Worm (Caenorhabditis elegans) whole organism, L4 larva: ENCODE measurements around the gene fipr-13.

Experiments used
- F10B5.3 ChIP-seq: sonication (generic microtip); optimal IDR thresholded peaks from 2 replicates; lab custom pipeline; 2016; ENCODE audit warnings: mild to moderate bottlenecking, missing genetic modification characterization, missing compliant biosample characterization
- F37D6.2 ChIP-seq: sonication (generic microtip); optimal IDR thresholded peaks from 2 replicates; lab custom pipeline; 2016; ENCODE audit warnings: mild to moderate bottlenecking, missing genetic modification characterization, missing compliant biosample characterization
- F44E2.7 ChIP-seq: fragments of 200-800 bp; sonication (Bioruptor generic); IDR thresholded peaks from 2 replicates; pipeline ENCODE4 v2.1.2; 2022; ENCODE audit warnings: missing genetic modification characterization, missing compliant biosample characterization
- R02D3.7 ChIP-seq: fragments of 150-350 bp; sonication (generic microtip); optimal IDR thresholded peaks from 3 replicates; lab custom pipeline; 2014; ENCODE audit warnings: missing biosample characterization, missing genetic modification characterization
- T26A8.4 ChIP-seq: fragments of 200-800 bp; sonication (Bioruptor generic); IDR thresholded peaks from 2 replicates; pipeline ENCODE4 v1.3.6; 2022; ENCODE audit warnings: missing genetic modification characterization, missing compliant biosample characterization
- Y105C5A.15 ChIP-seq: fragments of 200-800 bp; sonication (Bioruptor generic); IDR thresholded peaks from 2 replicates; pipeline ENCODE4 v1.3.6; 2022; ENCODE audit warnings: missing genetic modification characterization, missing compliant biosample characterization
- Y5F2A.4 ChIP-seq: fragments of 200-800 bp; sonication (Bioruptor generic); optimal IDR thresholded peaks from 2 replicates; lab custom pipeline; 2018; ENCODE audit warnings: mild to moderate bottlenecking, missing genetic modification characterization, missing compliant biosample characterization
- Y75B8A.6 ChIP-seq: fragments of 200-800 bp; sonication (Bioruptor generic); IDR thresholded peaks from 2 replicates; pipeline ENCODE4 v1.3.6; 2022; ENCODE audit warnings: missing genetic modification reagents, missing genetic modification characterization, missing compliant biosample characterization
- ZK546.5 ChIP-seq, 2 experiments: sonication (generic microtip); optimal IDR thresholded peaks; 2 replicates each; lab custom pipeline; 2017; ENCODE audit warnings: missing biosample characterization in 2 of 2, missing genetic modification characterization in 2 of 2
- ama-1 ChIP-seq: fragments of 150-350 bp; optimal IDR thresholded peaks from 2 replicates; lab custom pipeline; 2014; ENCODE audit warnings: inconsistent platforms, mixed read lengths
- attf-4 ChIP-seq: sonication (generic microtip); optimal IDR thresholded peaks from 3 replicates; lab custom pipeline; 2017; ENCODE audit warnings: missing biosample characterization, missing genetic modification characterization
- ceh-28 ChIP-seq: fragments of 150-350 bp; optimal IDR thresholded peaks from 2 replicates; lab custom pipeline; 2014; ENCODE audit warnings: missing biosample characterization, missing genetic modification reagents, missing genetic modification characterization
- ceh-32 ChIP-seq: sonication (generic microtip); optimal IDR thresholded peaks from 2 replicates; lab custom pipeline; 2016; ENCODE audit warnings: mild to moderate bottlenecking, missing genetic modification characterization, missing compliant biosample characterization; ENCODE audit not compliant: poor library complexity
- ceh-82 ChIP-seq: sonication (generic microtip); optimal IDR thresholded peaks from 2 replicates; lab custom pipeline; 2017; ENCODE audit warnings: missing biosample characterization, missing genetic modification characterization
- cey-2 ChIP-seq: sonication (generic microtip); optimal IDR thresholded peaks from 3 replicates; lab custom pipeline; 2017; ENCODE audit warnings: missing genetic modification characterization, mild to moderate bottlenecking, missing compliant biosample characterization, antibody characterized with exemption, borderline replicate concordance; ENCODE audit not compliant: insufficient read depth
- daf-12 ChIP-seq: fragments of 150-350 bp; optimal IDR thresholded peaks from 2 replicates; lab custom pipeline; 2014; ENCODE audit warnings: missing biosample characterization, missing genetic modification reagents, missing genetic modification characterization
- dmd-8 ChIP-seq: fragments of 200-800 bp; sonication (Bioruptor generic); IDR thresholded peaks from 2 replicates; pipeline ENCODE4 v1.3.6; 2022; ENCODE audit warnings: missing genetic modification characterization, missing compliant biosample characterization
- fkh-10 ChIP-seq: fragments of 150-350 bp; optimal IDR thresholded peaks from 2 replicates; lab custom pipeline; 2014; ENCODE audit warnings: missing biosample characterization, missing genetic modification reagents, missing genetic modification characterization
- hif-1 ChIP-seq, 2 experiments: sonication (generic microtip); optimal IDR thresholded peaks; 2 replicates each; lab custom pipeline; 2016 to 2017; ENCODE audit warnings: missing compliant biosample characterization in 2 of 2, missing genetic modification characterization in 2 of 2, missing genetic modification reagents in 2 of 2, missing genotype in 2 of 2, mild to moderate bottlenecking in 1 of 2
- hlh-11 ChIP-seq: fragments of 200-800 bp; sonication (Bioruptor generic); optimal IDR thresholded peaks from 2 replicates; lab custom pipeline; 2018; ENCODE audit warnings: mild to moderate bottlenecking, missing genetic modification characterization, missing compliant biosample characterization
- hlh-30 ChIP-seq: sonication (generic microtip); optimal IDR thresholded peaks from 2 replicates; lab custom pipeline; 2017; ENCODE audit warnings: antibody characterized with exemption, mild to moderate bottlenecking, missing genetic modification characterization, missing compliant biosample characterization; ENCODE audit not compliant: insufficient read depth
- jun-1 ChIP-seq: fragments of 150-350 bp; optimal IDR thresholded peaks from 2 replicates; lab custom pipeline; 2014; ENCODE audit warnings: missing biosample characterization, missing genetic modification reagents, missing genetic modification characterization
- lim-7 ChIP-seq: fragments of 200-800 bp; sonication (Bioruptor generic); IDR thresholded peaks from 2 replicates; pipeline ENCODE4 v1.3.6; 2022; ENCODE audit warnings: missing genetic modification characterization, missing compliant biosample characterization
- lin-1 ChIP-seq: fragments of 200-800 bp; sonication (Bioruptor generic); IDR thresholded peaks from 2 replicates; pipeline ENCODE4 v1.3.6; 2022; ENCODE audit warnings: missing genetic modification reagents, missing genetic modification characterization, missing compliant biosample characterization
- lin-29 ChIP-seq: fragments of 200-800 bp; sonication (Bioruptor generic); IDR thresholded peaks from 2 replicates; pipeline ENCODE4 v1.3.6; 2022; ENCODE audit warnings: missing genetic modification reagents, missing genetic modification characterization, missing compliant biosample characterization
- lir-3 ChIP-seq: sonication (generic microtip); optimal IDR thresholded peaks from 2 replicates; lab custom pipeline; 2016; ENCODE audit warnings: mild to moderate bottlenecking, missing genetic modification characterization, missing compliant biosample characterization
- lsy-2 ChIP-seq, 2 experiments: fragments of 150-350 bp in 1 of 2; sonication (generic microtip) in 1 of 2; optimal IDR thresholded peaks; 2 replicates each; lab custom pipeline; 2014 to 2017; ENCODE audit warnings: missing biosample characterization in 2 of 2, missing genetic modification characterization in 2 of 2
- madf-9 ChIP-seq: fragments of 200-800 bp; sonication (Bioruptor generic); conservative IDR thresholded peaks from 2 replicates; pipeline ENCODE4 v1.3.6; 2022; ENCODE audit warnings: missing genetic modification reagents, missing genetic modification characterization, missing compliant biosample characterization
- mdl-1 ChIP-seq, 2 experiments: fragments of 150-350 bp in 1 of 2; sonication (generic microtip) in 1 of 2; optimal IDR thresholded peaks; 2 replicates each; lab custom pipeline; 2014 to 2017; ENCODE audit warnings: missing biosample characterization in 2 of 2, missing genetic modification characterization in 2 of 2
- mdt-29 ChIP-seq: fragments of 200-800 bp; sonication (Bioruptor generic); IDR thresholded peaks from 2 replicates; pipeline ENCODE4 v1.3.6; 2022; ENCODE audit warnings: missing genetic modification reagents, missing genetic modification characterization, missing compliant biosample characterization
- mep-1 ChIP-seq: fragments of 150-350 bp; sonication (generic microtip); optimal IDR thresholded peaks from 3 replicates; lab custom pipeline; 2014; ENCODE audit warnings: missing biosample characterization, missing genetic modification characterization
- mes-2 ChIP-seq: sonication (generic microtip); optimal IDR thresholded peaks from 2 replicates; lab custom pipeline; 2016; ENCODE audit warnings: missing genotype, mild to moderate bottlenecking, missing genetic modification characterization, missing compliant biosample characterization; ENCODE audit not compliant: poor library complexity, severe bottlenecking
- mxl-3 ChIP-seq: fragments of 200-800 bp; sonication (Bioruptor generic); optimal IDR thresholded peaks from 2 replicates; lab custom pipeline; 2018; ENCODE audit warnings: mild to moderate bottlenecking, missing genetic modification characterization, missing compliant biosample characterization
- nhr-10 ChIP-seq: fragments of 150-350 bp; optimal IDR thresholded peaks from 2 replicates; lab custom pipeline; 2014; ENCODE audit warnings: missing biosample characterization, missing genetic modification characterization
- nhr-28 ChIP-seq: fragments of 150-350 bp; optimal IDR thresholded peaks from 2 replicates; lab custom pipeline; 2014; ENCODE audit warnings: missing biosample characterization, missing genetic modification characterization
- nhr-48 ChIP-seq: sonication (generic microtip); optimal IDR thresholded peaks from 2 replicates; lab custom pipeline; 2016; ENCODE audit warnings: mild to moderate bottlenecking, missing genetic modification characterization, missing compliant biosample characterization
- nhr-77 ChIP-seq: fragments of 150-350 bp; optimal IDR thresholded peaks from 2 replicates; lab custom pipeline; 2014; ENCODE audit warnings: missing biosample characterization, missing genetic modification characterization
- pha-4 ChIP-seq, 2 experiments: fragments of 150-350 bp in 1 of 2; fragments of 200-800 bp in 1 of 2; sonication (Bioruptor generic) in 1 of 2; IDR thresholded peaks in 1 of 2; optimal IDR thresholded peaks in 1 of 2; 2 replicates each; pipeline versions ENCODE4 v1.3.6 to Lab custom; 2014 to 2022; ENCODE audit warnings: missing genetic modification characterization in 2 of 2, missing genetic modification reagents in 2 of 2, missing biosample characterization in 1 of 2, missing compliant biosample characterization in 1 of 2
- php-3 ChIP-seq: fragments of 200-800 bp; sonication (Bioruptor generic); IDR thresholded peaks from 2 replicates; pipeline ENCODE4 v1.3.6; 2022; ENCODE audit warnings: missing genetic modification reagents, missing genetic modification characterization, missing compliant biosample characterization
- pqm-1 ChIP-seq: sonication (generic microtip); optimal IDR thresholded peaks from 2 replicates; lab custom pipeline; 2017; ENCODE audit warnings: missing biosample characterization, missing genetic modification characterization
- rbr-2 ChIP-seq: sonication (generic microtip); optimal IDR thresholded peaks from 2 replicates; lab custom pipeline; 2016; ENCODE audit warnings: missing genotype, missing genetic modification characterization, missing compliant biosample characterization
- sdz-12 ChIP-seq: fragments of 200-800 bp; sonication (Bioruptor generic); optimal IDR thresholded peaks from 2 replicates; lab custom pipeline; 2018; ENCODE audit warnings: mild to moderate bottlenecking, missing genetic modification characterization, missing compliant biosample characterization
- set-16 ChIP-seq: fragments of 200-800 bp; sonication (Bioruptor generic); IDR thresholded peaks from 2 replicates; pipeline ENCODE4 v1.3.6; 2022; ENCODE audit warnings: missing genetic modification reagents, missing genetic modification characterization, missing compliant biosample characterization
- snpc-4 ChIP-seq: fragments of 150-350 bp; optimal IDR thresholded peaks from 2 replicates; lab custom pipeline; 2014; ENCODE audit warnings: missing biosample characterization, missing genetic modification characterization
- tag-97 ChIP-seq: fragments of 200-800 bp; sonication (Bioruptor generic); IDR thresholded peaks from 2 replicates; pipeline ENCODE4 v1.3.6; 2022; ENCODE audit warnings: missing genetic modification characterization, missing compliant biosample characterization
- unc-130 ChIP-seq: sonication (generic microtip); optimal IDR thresholded peaks from 2 replicates; lab custom pipeline; 2016; ENCODE audit warnings: missing genetic modification reagents, missing genetic modification characterization, missing compliant biosample characterization
- unc-39 ChIP-seq: sonication (generic microtip); optimal IDR thresholded peaks from 2 replicates; lab custom pipeline; 2017; ENCODE audit warnings: missing biosample characterization, missing genetic modification characterization
- vab-7 ChIP-seq: fragments of 200-800 bp; sonication (Bioruptor generic); IDR thresholded peaks from 2 replicates; pipeline ENCODE4 v1.3.6; 2022; ENCODE audit warnings: missing genetic modification reagents, missing genetic modification characterization, missing compliant biosample characterization
- zip-11 ChIP-seq: fragments of 200-800 bp; sonication (Bioruptor generic); IDR thresholded peaks from 2 replicates; pipeline ENCODE4 v1.3.6; 2022; ENCODE audit warnings: missing genetic modification characterization, missing compliant biosample characterization
- ztf-7 ChIP-seq: fragments of 150-350 bp; optimal IDR thresholded peaks from 2 replicates; lab custom pipeline; 2014; ENCODE audit warnings: missing biosample characterization, missing genetic modification characterization

Gene fipr-13

DNA sequence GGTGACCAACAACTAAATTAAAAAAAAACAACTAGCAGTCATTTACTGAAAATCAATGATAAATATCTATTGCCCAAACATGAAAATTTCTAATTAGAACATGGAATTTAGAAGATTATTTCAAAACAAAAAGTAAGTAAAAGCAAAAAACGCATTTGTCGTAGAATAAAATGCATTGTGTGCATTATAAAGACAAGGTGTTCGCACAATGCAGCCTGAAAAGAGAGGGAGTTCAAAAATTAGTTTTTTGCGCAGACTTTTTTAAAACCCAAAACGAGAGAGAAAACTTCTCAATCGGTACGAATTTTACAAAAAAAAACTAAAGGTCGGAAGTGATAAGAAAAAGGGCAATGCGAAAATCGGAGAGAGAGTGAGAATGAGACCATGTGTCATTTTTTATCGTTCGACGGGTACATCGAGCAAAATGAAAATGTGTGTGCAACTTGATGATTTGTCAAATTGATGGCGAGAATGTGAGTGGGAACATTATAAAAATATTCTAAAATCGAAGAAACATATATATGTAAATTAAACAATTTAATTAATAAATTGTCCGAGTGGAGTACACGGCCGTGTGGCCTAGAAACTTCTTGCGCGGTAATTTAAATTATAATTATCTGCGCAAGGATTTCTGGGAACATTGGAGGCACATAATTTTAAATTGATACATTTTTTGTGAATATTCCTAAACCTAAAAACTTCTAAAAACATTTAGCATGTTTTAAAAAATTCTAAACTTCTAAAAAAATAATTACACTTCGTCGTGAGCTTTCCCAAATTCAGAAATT lies 32.7 kb upstream of the fipr-13 start (continued):
- peak; percentile 54 for TF ChIP-seq hlh-11 (tag; lab: Kevin White, UChicago)
- TF ChIP-seq Y75B8A.6 (GFP tag; lab: Robert Waterston, UW) = no peak
- peak; percentile 50 for TF ChIP-seq hlh-30 (tag; lab: Kevin White, UChicago)
- TF ChIP-seq rbr-2 (tag; lab: Kevin White, UChicago) = no peak
- TF ChIP-seq sdz-12 (GFP tag; lab: Kevin White, UChicago) = no peak
- no peak for TF ChIP-seq ceh-28 (tag; lab: Kevin White, UChicago)
- TF ChIP-seq pqm-1 (tag; lab: Kevin White, UChicago) = peak; percentile 55
- no peak for TF ChIP-seq R02D3.7 (tag; lab: Kevin White, UChicago)
- TF ChIP-seq hif-1 (tag; optimal IDR thresholded peaks at IDR 0.05; lab: Kevin White, UChicago) = no peak
- TF ChIP-seq nhr-28 (tag; lab: Kevin White, UChicago) = peak; percentile 81
- TF ChIP-seq attf-4 = no peak
- TF ChIP-seq mep-1 = peak; percentile 24
- 0 out of 2 replicates have a peak, but pooled peaks have one; percentile 45 for TF ChIP-seq lin-1
- peak; percentile 73 for TF ChIP-seq mxl-3 (GFP tag; lab: Kevin White, UChicago)
- TF ChIP-seq F37D6.2 (tag; lab: Kevin White, UChicago) = no peak
- no peak for TF ChIP-seq Y5F2A.4 (GFP tag; lab: Kevin White, UChicago)
- no peak for TF ChIP-seq ama-1 (lab: Kevin White, UChicago)
- no peak for TF ChIP-seq daf-12 (tag; lab: Kevin White, UChicago)
- peak in 1 of 2 experiments; percentile 48 for TF ChIP-seq lsy-2 (tag; optimal IDR thresholded peaks at IDR 0.05; lab: Kevin White, UChicago)
- TF ChIP-seq vab-7 (GFP tag; lab: Robert Waterston, UW) = no peak
- TF ChIP-seq nhr-10 (tag; lab: Kevin White, UChicago) = no peak
- TF ChIP-seq mdl-1 (tag; optimal IDR thresholded peaks at IDR 0.05; lab: Kevin White, UChicago) = peak in 1 of 2 experiments; percentile 47
- no peak for TF ChIP-seq unc-39
- no peak for TF ChIP-seq F44E2.7 (GFP tag; lab: Robert Waterston, UW)
- TF ChIP-seq dmd-8 (GFP tag; lab: Robert Waterston, UW) = no peak
- TF ChIP-seq F10B5.3 = no peak
- no peak for TF ChIP-seq php-3 (GFP tag; lab: Robert Waterston, UW)
- no peak for TF ChIP-seq ceh-32 (tag; lab: Kevin White, UChicago)
- TF ChIP-seq cey-2 (tag; lab: Kevin White, UChicago) = no peak
- no peak for TF ChIP-seq madf-9 (GFP tag; lab: Robert Waterston, UW)
- no peak for TF ChIP-seq unc-130 (GFP tag; lab: Kevin White, UChicago)
- no peak for TF ChIP-seq Y105C5A.15 (GFP tag; lab: Robert Waterston, UW)
- TF ChIP-seq lim-7 = no peak
- no peak for TF ChIP-seq set-16 (GFP tag; lab: Robert Waterston, UW)
- TF ChIP-seq nhr-48 (tag; lab: Kevin White, UChicago) = peak; percentile 8
- TF ChIP-seq tag-97 = no peak
- no peak for TF ChIP-seq ZK546.5 (tag; optimal IDR thresholded peaks at IDR 0.05; lab: Kevin White, UChicago)
- no peak for TF ChIP-seq mdt-29
- TF ChIP-seq pha-4 (GFP tag; IDR thresholded peaks at IDR 0.05; lab: Robert Waterston, UW) = no peak
- no peak for TF ChIP-seq pha-4 (tag; optimal IDR thresholded peaks at IDR 0.05; lab: Kevin White, UChicago)
- no peak for TF ChIP-seq ceh-82 (tag; lab: Kevin White, UChicago)
- 0 out of 2 replicates have a peak, but pooled peaks have one; percentile 13 for TF ChIP-seq lin-29
- no peak for TF ChIP-seq zip-11 (GFP tag; lab: Robert Waterston, UW)
- no peak for TF ChIP-seq snpc-4 (tag; lab: Kevin White, UChicago)
- no peak for TF ChIP-seq fkh-10 (GFP tag; lab: Kevin White, UChicago)
- no peak for TF ChIP-seq ztf-7 (tag; lab: Kevin White, UChicago)
- TF ChIP-seq lir-3 (tag; lab: Kevin White, UChicago) = no peak
- TF ChIP-seq mes-2 (tag; lab: Kevin White, UChicago) = peak; percentile 87
- no peak for TF ChIP-seq T26A8.4
- no peak for TF ChIP-seq nhr-77 (tag; lab: Kevin White, UChicago)
- TF ChIP-seq jun-1 = no peak
